Worm (Caenorhabditis elegans): Measurements from ENCODE around the gene flcn-1.

Gene flcn-1

ce11 chrII:6992949-6993348, 64.4 kb downstream of the flcn-1 start (continued):
- TF ChIP-seq jun-1 (tag; optimal IDR thresholded peaks at IDR 0.05) (peak; percentile 17), lin-39 (tag; optimal IDR thresholded peaks at IDR 0.05) (no peak), efl-1 (optimal IDR thresholded peaks at IDR 0.05) (peak in 1 of 2 experiments; percentile 23), efl-1 (GFP tag; optimal IDR thresholded peaks at IDR 0.05 in 1 of 2) (no peak), blmp-1 (tag; optimal IDR thresholded peaks at IDR 0.05) (no peak), ceh-88 (GFP tag; IDR thresholded peaks at IDR 0.05) (no peak), sox-4 (tag; optimal IDR thresholded peaks at IDR 0.05) (no peak), ceh-82 (tag; optimal IDR thresholded peaks at IDR 0.05) (peak; percentile 45 to 64 (median 57)), nhr-19 (GFP tag; conservative IDR thresholded peaks at IDR 0.05) (no peak), nhr-85 (tag) (no peak), elt-2 (tag; optimal IDR thresholded peaks at IDR 0.05) (no peak), pag-3 (tag; optimal IDR thresholded peaks at IDR 0.05; ENCODE audit: borderline replicate concordance, insufficient read depth) (no peak), rnt-1 (tag; optimal IDR thresholded peaks at IDR 0.05) (no peak), swsn-7 (tag; optimal IDR thresholded peaks at IDR 0.05) (peak; percentile 61), ceh-63 (GFP tag; optimal IDR thresholded peaks at IDR 0.05) (no peak), zip-4 (GFP tag; optimal IDR thresholded peaks at IDR 0.05) (no peak), mdl-1 (tag; optimal IDR thresholded peaks at IDR 0.05) (no peak), mab-9 (GFP tag; IDR thresholded peaks at IDR 0.05) (0 out of 2 replicates have a peak, but pooled peaks have one; percentile 36), F16B12.6 (tag; optimal IDR thresholded peaks at IDR 0.05) (no peak), snpc-4 (tag; optimal IDR thresholded peaks at IDR 0.05) (no peak), lin-13 (GFP tag; optimal IDR thresholded peaks at IDR 0.05) (no peak), pax-3 (tag; optimal IDR thresholded peaks at IDR 0.05) (peak; percentile 43), isw-1 (GFP tag; IDR thresholded peaks at IDR 0.05) (peak; percentile 51), alr-1 (tag; optimal IDR thresholded peaks at IDR 0.05; ENCODE audit: borderline replicate concordance) (no peak), nhr-11 (tag; optimal IDR thresholded peaks at IDR 0.05) (no peak), skn-1 (tag; optimal IDR thresholded peaks at IDR 0.05) (no peak), ceh-8 (GFP tag; optimal IDR thresholded peaks at IDR 0.05) (peak; percentile 48), nhr-47 (tag; optimal IDR thresholded peaks at IDR 0.05) (peak; percentile 64), lin-15B (tag; optimal IDR thresholded peaks at IDR 0.05) (no peak), nhr-77 (tag; optimal IDR thresholded peaks at IDR 0.05) (no peak), hpl-2 (GFP tag; optimal IDR thresholded peaks at IDR 0.05) (no peak), nhr-20 (tag; optimal IDR thresholded peaks at IDR 0.05) (no peak), ces-1 (GFP tag; optimal IDR thresholded peaks at IDR 0.05) (peak; percentile 27), ceh-90 (tag; optimal IDR thresholded peaks at IDR 0.05) (no peak), snu-23 (GFP tag; optimal IDR thresholded peaks at IDR 0.05) (peak; percentile 41), tbx-2 (tag; optimal IDR thresholded peaks at IDR 0.05) (peak; percentile 65), ama-1 (optimal IDR thresholded peaks at IDR 0.05) (no peak), irx-1 (tag; optimal IDR thresholded peaks at IDR 0.05) (peak; percentile 37), lin-35 (GFP tag; optimal IDR thresholded peaks at IDR 0.05) (peak in 1 of 2 experiments; percentile 41), nhr-237 (tag; optimal IDR thresholded peaks at IDR 0.05) (no peak), tlp-1 (tag; optimal IDR thresholded peaks at IDR 0.05) (no peak), nhr-28 (tag; optimal IDR thresholded peaks at IDR 0.05) (no peak), aha-1 (tag; optimal IDR thresholded peaks at IDR 0.05) (no peak), elt-3 (tag; optimal IDR thresholded peaks at IDR 0.05) (no peak), nhr-76 (tag; optimal IDR thresholded peaks at IDR 0.05) (no peak), hlh-17 (GFP tag; optimal IDR thresholded peaks at IDR 0.05; ENCODE audit: borderline replicate concordance) (no peak), sptf-1 (tag; optimal IDR thresholded peaks at IDR 0.05) (no peak)

All from whole organism, L1 larva.